Worm (Caenorhabditis elegans) whole organism, young adult: ENCODE results near the gene set-3.

Source experiments
- B0261.1 ChIP-seq: sonication (generic microtip); optimal IDR thresholded peaks from 2 replicates; lab custom pipeline; 2016; ENCODE audit warnings: mild to moderate bottlenecking, missing genetic modification characterization, moderate library complexity, missing compliant biosample characterization
- B0336.3 ChIP-seq: fragments of 200-800 bp; sonication (Bioruptor generic); IDR thresholded peaks from 2 replicates; pipeline ENCODE4 v1.3.6; 2022; ENCODE audit warnings: missing genetic modification characterization, missing compliant biosample characterization
- C06A6.2 ChIP-seq: fragments of 200-800 bp; sonication (Bioruptor generic); conservative IDR thresholded peaks from 2 replicates; pipeline ENCODE4 v1.3.6; 2022; ENCODE audit warnings: missing genetic modification characterization, missing compliant biosample characterization
- C17E4.6 ChIP-seq: fragments of 200-800 bp; sonication (Bioruptor generic); IDR thresholded peaks from 2 replicates; pipeline ENCODE4 v1.3.6; 2022; ENCODE audit warnings: missing genetic modification reagents, missing genetic modification characterization, missing compliant biosample characterization
- D2030.7 ChIP-seq: fragments of 200-800 bp; sonication (Bioruptor generic); IDR thresholded peaks from 2 replicates; pipeline ENCODE4 v1.3.6; 2022; ENCODE audit warnings: missing genetic modification reagents, missing genetic modification characterization, missing compliant biosample characterization
- F10E7.11 ChIP-seq: sonication (generic microtip); optimal IDR thresholded peaks from 2 replicates; lab custom pipeline; 2017; ENCODE audit warnings: mild to moderate bottlenecking, missing genetic modification characterization, moderate library complexity, missing compliant biosample characterization
- F37B4.10 ChIP-seq: fragments of 200-800 bp; sonication (Bioruptor generic); IDR thresholded peaks from 2 replicates; pipeline ENCODE4 v1.3.6; 2022; ENCODE audit warnings: missing genetic modification characterization, missing compliant biosample characterization
- F55B11.4 ChIP-seq: sonication (generic microtip); optimal IDR thresholded peaks from 2 replicates; lab custom pipeline; 2016; ENCODE audit warnings: missing compliant biosample characterization, missing genetic modification characterization, borderline replicate concordance; ENCODE audit not compliant: insufficient read depth
- F57C9.4 ChIP-seq: sonication (generic microtip); optimal IDR thresholded peaks from 2 replicates; lab custom pipeline; 2017; ENCODE audit warnings: mild to moderate bottlenecking, missing genetic modification characterization, missing compliant biosample characterization
- K12H6.12 ChIP-seq: fragments of 200-800 bp; sonication (Bioruptor generic); optimal IDR thresholded peaks from 2 replicates; lab custom pipeline; 2018; ENCODE audit warnings: mild to moderate bottlenecking, missing genetic modification characterization, missing compliant biosample characterization
- Y79H2A.3 ChIP-seq: fragments of 200-800 bp; sonication (Bioruptor generic); conservative IDR thresholded peaks from 2 replicates; pipeline ENCODE4 v1.3.6; 2022; ENCODE audit warnings: missing genetic modification reagents, missing genetic modification characterization, missing compliant biosample characterization
- ZK185.1 ChIP-seq: sonication (generic microtip); optimal IDR thresholded peaks from 2 replicates; lab custom pipeline; 2016; ENCODE audit warnings: mild to moderate bottlenecking, missing genetic modification characterization, missing compliant biosample characterization; ENCODE audit not compliant: poor library complexity, severe bottlenecking
- akir-1 ChIP-seq: fragments of 200-800 bp; sonication (Bioruptor generic); optimal IDR thresholded peaks from 2 replicates; lab custom pipeline; 2018; ENCODE audit warnings: mild to moderate bottlenecking, missing genetic modification characterization, moderate library complexity, missing compliant biosample characterization
- aptf-2 ChIP-seq: fragments of 200-800 bp; sonication (Bioruptor generic); conservative IDR thresholded peaks from 2 replicates; pipeline ENCODE4 v1.3.6; 2022; ENCODE audit warnings: missing genetic modification reagents, missing genetic modification characterization, missing compliant biosample characterization
- atf-7 ChIP-seq: sonication (generic microtip); optimal IDR thresholded peaks from 2 replicates; lab custom pipeline; 2017; ENCODE audit warnings: mild to moderate bottlenecking, missing genetic modification characterization, missing compliant biosample characterization
- athp-1 ChIP-seq: sonication (generic microtip); optimal IDR thresholded peaks from 2 replicates; lab custom pipeline; 2017; ENCODE audit warnings: mild to moderate bottlenecking, missing genetic modification characterization, missing compliant biosample characterization
- attf-5 ChIP-seq: fragments of 200-800 bp; sonication (Bioruptor generic); optimal IDR thresholded peaks from 2 replicates; lab custom pipeline; 2018; ENCODE audit warnings: mild to moderate bottlenecking, missing genetic modification characterization, missing compliant biosample characterization
- efl-1 ChIP-seq: fragments of 150-350 bp; optimal IDR thresholded peaks from 2 replicates; lab custom pipeline; 2014; ENCODE audit warnings: missing biosample characterization, missing genetic modification reagents, missing genetic modification characterization
- egl-18 ChIP-seq: fragments of 200-800 bp; sonication (Bioruptor generic); IDR thresholded peaks from 2 replicates; pipeline ENCODE4 v1.3.6; 2022; ENCODE audit warnings: missing genetic modification reagents, missing genetic modification characterization, missing compliant biosample characterization
- him-1 ChIP-seq: sonication (generic microtip); optimal IDR thresholded peaks from 2 replicates; lab custom pipeline; 2016; ENCODE audit warnings: missing genotype, missing genetic modification reagents, missing genetic modification characterization, missing compliant biosample characterization
- hlh-12 ChIP-seq: sonication (generic microtip); optimal IDR thresholded peaks from 2 replicates; lab custom pipeline; 2016; ENCODE audit warnings: missing genetic modification characterization, missing compliant biosample characterization
- hmg-1.2 ChIP-seq: fragments of 200-800 bp; sonication (Bioruptor generic); IDR thresholded peaks from 2 replicates; pipeline ENCODE4 v1.3.6; 2022; ENCODE audit warnings: missing genetic modification reagents, missing genetic modification characterization, missing compliant biosample characterization
- hsf-1 ChIP-seq: fragments of 200-800 bp; sonication (Bioruptor generic); IDR thresholded peaks from 2 replicates; pipeline ENCODE4 v1.3.6; 2022; ENCODE audit warnings: missing genetic modification reagents, missing genetic modification characterization, missing compliant biosample characterization
- lag-1 ChIP-seq: fragments of 200-800 bp; sonication (Bioruptor generic); IDR thresholded peaks from 2 replicates; pipeline ENCODE4 v1.3.6; 2022; ENCODE audit warnings: missing genetic modification reagents, missing genetic modification characterization, missing compliant biosample characterization
- madf-8 ChIP-seq: fragments of 200-800 bp; sonication (Bioruptor generic); conservative IDR thresholded peaks from 2 replicates; pipeline ENCODE4 v1.3.6; 2022; ENCODE audit warnings: missing genetic modification reagents, missing genetic modification characterization, missing compliant biosample characterization
- mes-4 ChIP-seq: sonication (generic microtip); optimal IDR thresholded peaks from 2 replicates; lab custom pipeline; 2016; ENCODE audit warnings: missing genotype, missing genetic modification characterization, missing compliant biosample characterization
- nhr-120 ChIP-seq: fragments of 200-800 bp; sonication (Bioruptor generic); IDR thresholded peaks from 2 replicates; pipeline ENCODE4 v1.3.6; 2022; ENCODE audit warnings: missing genetic modification characterization, missing compliant biosample characterization
- nhr-27 ChIP-seq: fragments of 200-800 bp; sonication (Bioruptor generic); optimal IDR thresholded peaks from 2 replicates; lab custom pipeline; 2018; ENCODE audit warnings: mild to moderate bottlenecking, missing genetic modification characterization, moderate library complexity, missing compliant biosample characterization
- pbrm-1 ChIP-seq: fragments of 200-800 bp; sonication (Bioruptor generic); IDR thresholded peaks from 2 replicates; pipeline ENCODE4 v1.3.6; 2022; ENCODE audit warnings: missing genetic modification reagents, missing genetic modification characterization, missing compliant biosample characterization
- repo-1 ChIP-seq: sonication (generic microtip); optimal IDR thresholded peaks from 2 replicates; lab custom pipeline; 2017; ENCODE audit warnings: mild to moderate bottlenecking, missing genetic modification characterization, missing compliant biosample characterization
- rpc-1 ChIP-seq, 2 experiments: fragments of 150-350 bp in 1 of 2; sonication (generic microtip) in 1 of 2; optimal IDR thresholded peaks; 2 replicates each; lab custom pipeline; 2014 to 2018; ENCODE audit warnings: missing biosample characterization in 1 of 2, missing genetic modification characterization in 1 of 2, missing genetic modification reagents in 1 of 2, missing genotype in 1 of 2
- sdz-38 ChIP-seq: sonication (generic microtip); optimal IDR thresholded peaks from 2 replicates; lab custom pipeline; 2016; ENCODE audit warnings: missing genotype, missing genetic modification characterization, missing compliant biosample characterization
- snpc-1.3 ChIP-seq: sonication (generic microtip); optimal IDR thresholded peaks from 2 replicates; lab custom pipeline; 2017; ENCODE audit warnings: missing genetic modification characterization, mild to moderate bottlenecking, missing compliant biosample characterization, antibody characterized with exemption, moderate library complexity, missing genotype, missing genetic modification reagents; ENCODE audit not compliant: insufficient read depth
- tbx-9 ChIP-seq: sonication (generic microtip); optimal IDR thresholded peaks from 2 replicates; lab custom pipeline; 2016; ENCODE audit warnings: borderline replicate concordance, missing genetic modification characterization, inconsistent platforms, missing compliant biosample characterization
- unc-130 ChIP-seq: sonication (generic microtip); optimal IDR thresholded peaks from 2 replicates; lab custom pipeline; 2016; ENCODE audit warnings: missing genetic modification reagents, missing genetic modification characterization, missing compliant biosample characterization
- unc-62 ChIP-seq: fragments of 150-350 bp; optimal IDR thresholded peaks from 2 replicates; lab custom pipeline; 2014; ENCODE audit warnings: missing biosample characterization, missing genetic modification reagents, missing genetic modification characterization
- ztf-22 ChIP-seq: fragments of 200-800 bp; sonication (Bioruptor generic); optimal IDR thresholded peaks from 2 replicates; lab custom pipeline; 2018; ENCODE audit warnings: mild to moderate bottlenecking, missing genetic modification characterization, moderate library complexity, missing compliant biosample characterization
- ztf-3 ChIP-seq: fragments of 200-800 bp; sonication (Bioruptor generic); optimal IDR thresholded peaks from 2 replicates; lab custom pipeline; 2018; ENCODE audit warnings: mild to moderate bottlenecking, missing genetic modification characterization, missing compliant biosample characterization

set-3 gene

ce11 chrIII:9662266-9662959 lies 32.0 kb downstream of the set-3 start:
- TF ChIP-seq him-1 (no peak), K12H6.12 (tag; lab: Kevin White, UChicago) (peak; percentile 22)

DNA sequence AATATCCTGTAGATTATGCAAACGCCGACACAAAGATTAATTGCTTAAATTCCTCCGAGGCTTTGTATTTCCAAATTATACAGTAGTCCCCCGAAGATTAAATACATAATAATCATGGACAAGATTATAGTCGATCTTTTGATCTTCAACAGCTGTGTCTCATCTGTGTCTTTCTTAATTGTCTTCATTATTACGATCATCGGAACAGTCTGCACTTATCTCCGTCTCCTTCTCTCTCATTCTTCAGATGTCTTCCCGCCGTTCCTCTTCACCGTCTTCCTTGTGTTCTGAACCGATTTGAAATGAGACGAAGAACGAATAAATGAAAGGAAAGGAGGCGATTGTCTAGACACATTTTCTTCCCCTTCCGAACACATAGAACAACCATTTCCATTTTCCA lies 33.3 kb downstream of the set-3 start:
- no peak for TF ChIP-seq C17E4.6 (GFP tag; lab: Robert Waterston, UW)
- TF ChIP-seq efl-1, result no peak
- no peak for TF ChIP-seq hsf-1 (GFP tag; lab: Robert Waterston, UW)
- TF ChIP-seq snpc-1.3 (tag; lab: Kevin White, UChicago), result no peak
- TF ChIP-seq mes-4, result no peak
- TF ChIP-seq aptf-2, result no peak
- no peak for TF ChIP-seq Y79H2A.3 (GFP tag; lab: Robert Waterston, UW)
- TF ChIP-seq unc-130, result no peak
- no peak for TF ChIP-seq F10E7.11 (tag; lab: Kevin White, UChicago)
- TF ChIP-seq D2030.7 (GFP tag; lab: Robert Waterston, UW), result no peak

- TF ChIP-seq nhr-120, result no peak
- no peak for TF ChIP-seq F57C9.4 (tag; lab: Kevin White, UChicago)
- no peak for TF ChIP-seq rpc-1 (optimal IDR thresholded peaks at IDR 0.05; lab: Kevin White, UChicago)
- TF ChIP-seq rpc-1 (tag; optimal IDR thresholded peaks at IDR 0.05; lab: Kevin White, UChicago), result no peak
- no peak for TF ChIP-seq repo-1 (tag; lab: Kevin White, UChicago)
- no peak for TF ChIP-seq B0261.1 (tag; lab: Kevin White, UChicago)
- no peak for TF ChIP-seq F55B11.4
- TF ChIP-seq tbx-9 (tag; lab: Kevin White, UChicago), result no peak
- no peak for TF ChIP-seq F10E7.11 (tag; lab: Kevin White, UChicago)
- no peak for TF ChIP-seq pbrm-1
- TF ChIP-seq unc-62 (GFP tag; lab: Kevin White, UChicago), result no peak
- no peak for TF ChIP-seq ZK185.1 (tag; lab: Kevin White, UChicago)
- TF ChIP-seq C06A6.2, result no peak
- TF ChIP-seq athp-1 (tag; lab: Kevin White, UChicago), result no peak
- TF ChIP-seq K12H6.12 (tag; lab: Kevin White, UChicago), result no peak
- no peak for TF ChIP-seq atf-7 (tag; lab: Kevin White, UChicago)
Observed at ce11 chrIII:9658569-9658968, 35.8 kb downstream of the set-3 start.

DNA sequence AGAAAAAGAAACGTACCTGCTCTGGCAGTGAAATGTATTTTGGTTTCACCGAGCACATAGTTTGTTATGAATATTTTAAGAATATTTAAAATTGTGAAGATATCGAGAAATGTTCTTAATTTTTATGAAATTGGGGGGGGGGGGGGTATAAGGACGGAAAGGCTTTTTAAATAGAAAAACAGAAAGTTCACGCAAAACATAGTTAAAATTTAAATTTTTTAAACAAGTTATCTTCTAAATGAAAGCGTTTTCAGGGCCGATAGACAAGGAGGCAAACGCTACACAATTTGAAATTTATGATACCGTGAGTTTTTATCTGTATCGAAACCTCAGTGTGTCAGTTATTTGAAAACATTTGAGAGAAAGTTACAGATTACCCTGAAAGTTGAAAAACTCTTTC lies 38.6 kb downstream of the set-3 start, which contains the start of gene C15H7.4:
C15H7.4 (minus strand) TSS at position 101 of the 400 bp plus-strand sequence.
- TF ChIP-seq madf-8 (GFP tag; lab: Robert Waterston, UW) (no peak), unc-62 (GFP tag; lab: Kevin White, UChicago) (no peak), sdz-38 (tag; lab: Kevin White, UChicago) (no peak), unc-130 (no peak), egl-18 (no peak), C17E4.6 (GFP tag; lab: Robert Waterston, UW) (no peak), B0336.3 (no peak), hmg-1.2 (GFP tag; lab: Robert Waterston, UW) (no peak), attf-5 (GFP tag; lab: Kevin White, UChicago) (no peak), nhr-27 (no peak), lag-1 (no peak), ztf-3 (GFP tag; lab: Kevin White, UChicago) (no peak), hlh-12 (tag; lab: Kevin White, UChicago) (no peak), F37B4.10 (GFP tag; lab: Robert Waterston, UW) (no peak), akir-1 (GFP tag; lab: Kevin White, UChicago) (no peak), ztf-22 (no peak), mes-4 (no peak)
